Fruit fly (Drosophila melanogaster): ENCODE results near the gene Flad2.

The Flad2 gene

DNA sequence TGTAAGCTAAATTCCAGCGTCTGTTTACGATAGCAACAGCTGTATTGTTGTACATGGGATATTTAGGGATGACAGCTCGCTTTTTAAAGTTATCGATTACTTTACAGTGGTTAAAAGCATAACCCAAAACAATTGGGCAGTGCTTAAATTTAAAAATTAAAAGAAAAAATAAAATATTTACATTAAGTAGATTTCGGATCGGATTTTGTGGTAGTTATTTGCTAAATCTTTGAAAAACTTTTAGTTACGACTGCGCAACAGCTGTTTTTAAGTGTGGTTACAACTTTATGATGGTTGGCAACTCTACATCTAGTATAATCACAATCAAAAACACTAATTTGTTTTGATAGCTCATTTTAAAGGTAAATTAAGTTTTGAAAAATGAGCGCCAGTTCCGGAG is 25.1 kb upstream of the Flad2 start, which contains the start of the genes Ing5 and CG7099 (continued):
- TF ChIP-seq Eip93F (GFP tag; optimal IDR thresholded peaks at IDR 0.05) (peak; percentile 92), CG6854 (GFP tag; optimal IDR thresholded peaks at IDR 0.05) (peak; percentile 82), CG16779 (tag; optimal IDR thresholded peaks at IDR 0.05) (no peak), CG4318 (GFP tag; optimal IDR thresholded peaks at IDR 0.05) (peak; percentile 91), Met (GFP tag; optimal IDR thresholded peaks at IDR 0.05) (peak; percentile 95), Gug (GFP tag; IDR thresholded peaks at IDR 0.05) (peak; percentile 93), CG15336 (GFP tag; IDR thresholded peaks at IDR 0.05) (peak; percentile 89), Hr38 (GFP tag; optimal IDR thresholded peaks at IDR 0.05) (peak; percentile 19), fd85E (GFP tag; optimal IDR thresholded peaks at IDR 0.05) (no peak), Sox102F (GFP tag; optimal IDR thresholded peaks at IDR 0.05) (peak; percentile 96), CG32006 (GFP tag; optimal IDR thresholded peaks at IDR 0.05) (peak; percentile 94), esn (GFP tag; optimal IDR thresholded peaks at IDR 0.05) (peak; percentile 97), dac (GFP tag; optimal IDR thresholded peaks at IDR 0.05) (peak; percentile 88), CG11762 (GFP tag; optimal IDR thresholded peaks at IDR 0.05; ENCODE audit: insufficient read depth) (peak; percentile 92), Sox15 (GFP tag; optimal IDR thresholded peaks at IDR 0.05) (peak; percentile 94), CG11294 (GFP tag; IDR thresholded peaks at IDR 0.05) (peak; percentile 90), Smox (GFP tag; optimal IDR thresholded peaks at IDR 0.05) (peak; percentile 95), CG11902 (GFP tag; optimal IDR thresholded peaks at IDR 0.05) (peak; percentile 94), vri (GFP tag; optimal IDR thresholded peaks at IDR 0.05) (no peak), Hr4 (GFP tag; optimal IDR thresholded peaks at IDR 0.05) (peak; percentile 96), CG3919 (GFP tag; optimal IDR thresholded peaks at IDR 0.05) (peak; percentile 96), Ets21C (GFP tag; optimal IDR thresholded peaks at IDR 0.05) (peak; percentile 93), svp (GFP tag) (no peak), OdsH (GFP tag; optimal IDR thresholded peaks at IDR 0.05) (peak; percentile 97), Sox14 (GFP tag; optimal IDR thresholded peaks at IDR 0.05) (peak; percentile 95)

DNA sequence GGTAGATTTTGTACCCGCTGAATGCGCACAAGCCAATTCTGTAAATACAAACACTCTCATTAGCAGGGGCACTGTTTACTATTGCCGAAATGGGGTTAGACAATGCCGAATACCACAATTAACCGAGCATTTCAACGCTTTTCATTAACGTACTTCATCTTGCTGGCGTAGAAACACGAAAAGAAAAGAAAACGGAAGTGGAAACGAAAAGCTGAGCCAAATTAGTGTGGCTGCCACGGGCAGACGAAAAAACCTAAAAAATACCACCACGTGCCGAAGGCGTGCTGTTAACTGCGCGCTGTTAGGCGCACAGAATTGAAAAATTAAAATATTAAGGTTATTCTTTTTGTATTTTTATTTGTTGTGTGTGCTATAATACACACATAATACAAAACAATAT is 17.4 kb upstream of the Flad2 start, which contains the start of gene RpL24:
Gene RpL24, minus strand, starts transcription at position 229 of the 400 bp plus-strand sequence.
- peak; percentile 83 for TF ChIP-seq achi (GFP tag; optimal IDR thresholded peaks at IDR 0.05)
- TF ChIP-seq net (GFP tag; optimal IDR thresholded peaks at IDR 0.05), result peak; percentile 95
- TF ChIP-seq fd85E (GFP tag; optimal IDR thresholded peaks at IDR 0.05), result peak; percentile 90
- TF ChIP-seq pdm3 (GFP tag; optimal IDR thresholded peaks at IDR 0.05), result peak; percentile 85
- TF ChIP-seq esn (GFP tag; optimal IDR thresholded peaks at IDR 0.05), result peak; percentile 93
- TF ChIP-seq Eip75B (GFP tag; optimal IDR thresholded peaks at IDR 0.05), result peak; percentile 89
- TF ChIP-seq Hr4 (GFP tag; optimal IDR thresholded peaks at IDR 0.05), result no peak
- peak; percentile 76 for TF ChIP-seq CG11762 (GFP tag; optimal IDR thresholded peaks at IDR 0.05; ENCODE audit: insufficient read depth)
- peak; percentile 65 for TF ChIP-seq CG3032 (tag; optimal IDR thresholded peaks at IDR 0.05)
- no peak for TF ChIP-seq CG8119 (GFP tag; IDR thresholded peaks at IDR 0.05)
- no peak for TF ChIP-seq CG4318 (GFP tag; optimal IDR thresholded peaks at IDR 0.05)
- TF ChIP-seq CG31627 (GFP tag; optimal IDR thresholded peaks at IDR 0.05), result peak; percentile 79
- no peak for TF ChIP-seq Ets21C (GFP tag; optimal IDR thresholded peaks at IDR 0.05)
- peak; percentile 96 for TF ChIP-seq Eip78C (GFP tag)
- no peak for TF ChIP-seq svp (GFP tag)
- no peak for TF ChIP-seq dsx (GFP tag; optimal IDR thresholded peaks at IDR 0.05; ENCODE audit: poor library complexity, severe bottlenecking)
- TF ChIP-seq CG8632 (GFP tag; optimal IDR thresholded peaks at IDR 0.05), result peak; percentile 77
- TF ChIP-seq CG34406 (GFP tag; optimal IDR thresholded peaks at IDR 0.05), result peak; percentile 86
- TF ChIP-seq CG3919 (GFP tag; optimal IDR thresholded peaks at IDR 0.05), result peak; percentile 95
- peak; percentile 56 for TF ChIP-seq Ets96B (tag; optimal IDR thresholded peaks at IDR 0.05)
- TF ChIP-seq Sox102F (GFP tag; optimal IDR thresholded peaks at IDR 0.05), result peak; percentile 91
- TF ChIP-seq Sox15 (GFP tag; optimal IDR thresholded peaks at IDR 0.05), result peak; percentile 1
- TF ChIP-seq Smox (GFP tag; optimal IDR thresholded peaks at IDR 0.05), result peak; percentile 82
- peak; percentile 23 for TF ChIP-seq Lpt (GFP tag; optimal IDR thresholded peaks at IDR 0.05)
- TF ChIP-seq fkh (GFP tag; optimal IDR thresholded peaks at IDR 0.05), result no peak
- TF ChIP-seq CG8319 (GFP tag; optimal IDR thresholded peaks at IDR 0.05), result peak; percentile 73
- peak; percentile 73 for TF ChIP-seq Hr39 (GFP tag; optimal IDR thresholded peaks at IDR 0.05)
- peak; percentile 84 for TF ChIP-seq cyc (GFP tag; optimal IDR thresholded peaks at IDR 0.05)
- TF ChIP-seq CG10669 (GFP tag; optimal IDR thresholded peaks at IDR 0.05), result peak; percentile 78
- TF ChIP-seq eg (GFP tag; IDR thresholded peaks at IDR 0.05), result peak; percentile 92
- peak; percentile 23 for TF ChIP-seq Eip93F (GFP tag; optimal IDR thresholded peaks at IDR 0.05)
- TF ChIP-seq CG6854 (GFP tag; optimal IDR thresholded peaks at IDR 0.05), result peak; percentile 98
- TF ChIP-seq lz (GFP tag; optimal IDR thresholded peaks at IDR 0.05), result peak; percentile 90
- TF ChIP-seq CG6276 (GFP tag; optimal IDR thresholded peaks at IDR 0.05), result peak; percentile 58
- peak; percentile 41 for TF ChIP-seq CG32006 (GFP tag; optimal IDR thresholded peaks at IDR 0.05)
- TF ChIP-seq CG9139 (GFP tag; optimal IDR thresholded peaks at IDR 0.05), result peak; percentile 87
- TF ChIP-seq dac (GFP tag; optimal IDR thresholded peaks at IDR 0.05), result peak; percentile 75
- no peak for TF ChIP-seq CG10631 (GFP tag; optimal IDR thresholded peaks at IDR 0.05)
- TF ChIP-seq CG6163 (GFP tag; IDR thresholded peaks at IDR 0.05), result peak; percentile 94
